Fruit fly (Drosophila melanogaster) whole organism, embryonic: ENCODE results near the gene CG11370.

Experiments used
- Asciz ChIP-seq: fragments of 200-800 bp; sonication (Bioruptor generic); optimal IDR thresholded peaks from 2 replicates; lab custom pipeline; 2017; ENCODE audit warnings: missing biosample characterization, mild to moderate bottlenecking, missing genetic modification characterization, missing genetic modification reagents
- BtbVII ChIP-seq: fragments of 200-800 bp; sonication (Bioruptor generic); optimal IDR thresholded peaks from 3 replicates; lab custom pipeline; 2017; ENCODE audit warnings: missing biosample characterization, mild to moderate bottlenecking, missing genetic modification characterization
- Bteb2 ChIP-seq: fragments of 200-800 bp; sonication (Bioruptor generic); optimal IDR thresholded peaks from 2 replicates; lab custom pipeline; 2016; ENCODE audit warnings: missing biosample characterization, missing genetic modification characterization
- CG10274 ChIP-seq: fragments of 200-800 bp; sonication (Bioruptor generic); optimal IDR thresholded peaks from 3 replicates; lab custom pipeline; 2017; ENCODE audit warnings: missing biosample characterization, mild to moderate bottlenecking, missing genetic modification characterization
- CG10979 ChIP-seq: fragments of 200-800 bp; sonication (Bioruptor generic); optimal IDR thresholded peaks from 2 replicates; lab custom pipeline; 2018; ENCODE audit warnings: missing biosample characterization, mild to moderate bottlenecking, missing genetic modification characterization, moderate library complexity
- CG11696 ChIP-seq: fragments of 200-800 bp; sonication (Bioruptor generic); IDR thresholded peaks from 2 replicates; pipeline ENCODE4 v1.3.6; 2022; ENCODE audit warnings: missing biosample characterization, missing genetic modification characterization
- CG12155 ChIP-seq: fragments of 200-800 bp; sonication (Bioruptor generic); optimal IDR thresholded peaks from 3 replicates; lab custom pipeline; 2016; ENCODE audit warnings: missing biosample characterization, missing genetic modification characterization
- CG12659 ChIP-seq: fragments of 200-800 bp; sonication (Bioruptor generic); optimal IDR thresholded peaks from 3 replicates; lab custom pipeline; 2017; ENCODE audit warnings: mild to moderate bottlenecking, missing biosample characterization, missing genetic modification reagents, missing genetic modification characterization
- CG12744 ChIP-seq: fragments of 200-800 bp; sonication (Bioruptor generic); optimal IDR thresholded peaks from 2 replicates; lab custom pipeline; 2016; ENCODE audit warnings: missing biosample characterization, missing genetic modification characterization
- CG13424 ChIP-seq: fragments of 200-800 bp; sonication (Bioruptor generic); optimal IDR thresholded peaks from 2 replicates; lab custom pipeline; 2019; ENCODE audit warnings: missing biosample characterization, mild to moderate bottlenecking, missing genetic modification characterization, moderate library complexity
- CG14050 ChIP-seq: fragments of 200-800 bp; sonication (Bioruptor generic); IDR thresholded peaks from 3 replicates; pipeline ENCODE4 v1.3.6; 2022; ENCODE audit warnings: missing biosample characterization, missing genetic modification characterization
- CG14667 ChIP-seq: fragments of 200-800 bp; sonication (Bioruptor generic); IDR thresholded peaks from 2 replicates; pipeline ENCODE4 v1.3.6; 2022; ENCODE audit warnings: missing biosample characterization, missing genetic modification characterization
- CG14860 ChIP-seq: fragments of 200-800 bp; sonication (Bioruptor generic); IDR thresholded peaks from 3 replicates; pipeline ENCODE4 v1.3.6; 2022; ENCODE audit warnings: missing biosample characterization, missing genetic modification characterization; ENCODE audit not compliant: partially characterized antibody
- CG17829 ChIP-seq: fragments of 200-800 bp; optimal IDR thresholded peaks from 2 replicates; lab custom pipeline; 2019; ENCODE audit warnings: missing biosample characterization, mild to moderate bottlenecking, missing genetic modification characterization, moderate library complexity
- CG18262 ChIP-seq: fragments of 200-800 bp; optimal IDR thresholded peaks from 3 replicates; lab custom pipeline; 2019; ENCODE audit warnings: missing biosample characterization, mild to moderate bottlenecking, missing genetic modification characterization, moderate library complexity
- CG2875 ChIP-seq: fragments of 200-800 bp; sonication (Bioruptor generic); optimal IDR thresholded peaks from 2 replicates; lab custom pipeline; 2017; ENCODE audit warnings: missing biosample characterization, mild to moderate bottlenecking, missing genetic modification characterization, missing genetic modification reagents
- CG2889 ChIP-seq: fragments of 200-800 bp; sonication (Bioruptor generic); IDR thresholded peaks from 3 replicates; pipeline ENCODE4 v1.3.6; 2022; ENCODE audit warnings: missing biosample characterization, missing genetic modification characterization
- CG30403 ChIP-seq: fragments of 200-800 bp; sonication (Bioruptor generic); optimal IDR thresholded peaks from 3 replicates; lab custom pipeline; 2016; ENCODE audit warnings: missing biosample characterization, missing genetic modification characterization
- CG33213 ChIP-seq: fragments of 200-800 bp; sonication (Bioruptor generic); optimal IDR thresholded peaks from 3 replicates; lab custom pipeline; 2016; ENCODE audit warnings: missing biosample characterization, missing genetic modification characterization
- CG4360 ChIP-seq: fragments of 200-800 bp; sonication (Bioruptor generic); IDR thresholded peaks from 2 replicates; pipeline ENCODE4 v1.3.6; 2022; ENCODE audit warnings: missing biosample characterization, missing genetic modification characterization
- CG6854 ChIP-seq: fragments of 200-800 bp; sonication (Bioruptor generic); optimal IDR thresholded peaks from 3 replicates; lab custom pipeline; 2017; ENCODE audit warnings: missing biosample characterization, mild to moderate bottlenecking, missing genetic modification characterization
- D19A ChIP-seq: fragments of 200-800 bp; optimal IDR thresholded peaks from 3 replicates; lab custom pipeline; 2019; ENCODE audit warnings: missing biosample characterization, mild to moderate bottlenecking, missing genetic modification characterization, moderate library complexity
- Fer1 ChIP-seq: fragments of 200-800 bp; sonication (Bioruptor generic); optimal IDR thresholded peaks from 2 replicates; lab custom pipeline; 2017; ENCODE audit warnings: missing biosample characterization, mild to moderate bottlenecking, missing genetic modification characterization
- HmgZ ChIP-seq: fragments of 200-800 bp; sonication (Bioruptor generic); optimal IDR thresholded peaks from 2 replicates; lab custom pipeline; 2018; ENCODE audit warnings: missing biosample characterization, mild to moderate bottlenecking, missing genetic modification characterization
- Hsf ChIP-seq: fragments of 200-800 bp; sonication (Bioruptor generic); optimal IDR thresholded peaks from 3 replicates; lab custom pipeline; 2016; ENCODE audit warnings: missing biosample characterization, missing genetic modification characterization
- Med ChIP-seq: fragments of 200-800 bp; sonication (Bioruptor generic); peaks from one replicate; lab custom pipeline; 2016; ENCODE audit warnings: missing biosample characterization, missing genetic modification characterization, mild to moderate bottlenecking, inconsistent platforms, moderate library complexity
- Ravus ChIP-seq: fragments of 200-800 bp; sonication (Bioruptor generic); IDR thresholded peaks from 2 replicates; pipeline ENCODE4 v1.3.6; 2022; ENCODE audit warnings: missing biosample characterization, missing genetic modification characterization
- Rfx ChIP-seq: fragments of 200-800 bp; sonication (Bioruptor generic); IDR thresholded peaks from 2 replicates; pipeline ENCODE4 v1.3.6; 2022; ENCODE audit warnings: missing biosample characterization, missing genetic modification characterization
- Rx ChIP-seq: fragments of 200-800 bp; sonication (Bioruptor generic); IDR thresholded peaks from 2 replicates; pipeline ENCODE4 v1.3.6; 2022; ENCODE audit warnings: missing biosample characterization, missing genetic modification characterization
- Sin3A ChIP-seq: fragments of >200 bp; optimal IDR thresholded peaks from 2 replicates; lab custom pipeline; 2018
- Sry-β ChIP-seq: fragments of 200-800 bp; sonication (Bioruptor generic); optimal IDR thresholded peaks from 2 replicates; lab custom pipeline; 2018; ENCODE audit warnings: missing biosample characterization, mild to moderate bottlenecking, missing genetic modification characterization, moderate library complexity
- cad ChIP-seq: fragments of >200 bp; optimal IDR thresholded peaks from 2 replicates; lab custom pipeline; 2017; ENCODE audit warnings: missing biosample characterization, missing genetic modification characterization
- chinmo ChIP-seq: fragments of 200-800 bp; sonication (Bioruptor generic); IDR thresholded peaks from 4 replicates; pipeline ENCODE4 v1.3.6; 2022; ENCODE audit warnings: missing biosample characterization, missing genetic modification characterization; ENCODE audit not compliant: partially characterized antibody
- chn ChIP-seq: fragments of 200-800 bp; sonication (Bioruptor generic); optimal IDR thresholded peaks from 2 replicates; lab custom pipeline; 2016; ENCODE audit warnings: missing biosample characterization, missing genetic modification characterization
- corto ChIP-seq: fragments of 200-800 bp; sonication (Bioruptor generic); optimal IDR thresholded peaks from 2 replicates; lab custom pipeline; 2016; ENCODE audit warnings: missing biosample characterization, mild to moderate bottlenecking, missing genetic modification characterization, moderate library complexity
- danr ChIP-seq: fragments of 200-800 bp; sonication (Bioruptor generic); IDR thresholded peaks from 2 replicates; pipeline ENCODE4 v1.3.6; 2022; ENCODE audit warnings: missing biosample characterization, missing genetic modification characterization
- dpn ChIP-seq, 2 experiments: fragments of 200-800 bp; sonication (Bioruptor generic); optimal IDR thresholded peaks; 3 replicates each; lab custom pipeline; 2016; ENCODE audit warnings: missing biosample characterization in 2 of 2, missing genetic modification characterization in 2 of 2
- emc ChIP-seq: fragments of 200-800 bp; sonication (Bioruptor generic); optimal IDR thresholded peaks from 2 replicates; lab custom pipeline; 2016; ENCODE audit warnings: missing biosample characterization, missing genetic modification characterization
- en ChIP-seq: fragments of 200-800 bp; sonication (Bioruptor generic); optimal IDR thresholded peaks from 2 replicates; lab custom pipeline; 2016; ENCODE audit warnings: missing biosample characterization, missing genetic modification characterization
- fru ChIP-seq: fragments of >200 bp; optimal IDR thresholded peaks from 2 replicates; lab custom pipeline; 2017
- ftz-f1 ChIP-seq: fragments of 200-800 bp; sonication (Bioruptor generic); optimal IDR thresholded peaks from 2 replicates; lab custom pipeline; 2016; ENCODE audit warnings: missing biosample characterization, missing genetic modification characterization
- gcm ChIP-seq: fragments of 200-800 bp; sonication (Bioruptor generic); optimal IDR thresholded peaks from 2 replicates; lab custom pipeline; 2019; ENCODE audit warnings: missing biosample characterization, mild to moderate bottlenecking, missing genetic modification characterization, moderate library complexity
- gsb ChIP-seq: fragments of 200-800 bp; sonication (Bioruptor generic); IDR thresholded peaks from 2 replicates; pipeline ENCODE4 v1.3.6; 2022; ENCODE audit warnings: missing biosample characterization, missing genetic modification characterization
- klu ChIP-seq: fragments of 200-800 bp; sonication (Bioruptor generic); IDR thresholded peaks from 2 replicates; pipeline ENCODE4 v1.3.6; 2022; ENCODE audit warnings: missing biosample characterization, missing genetic modification characterization
- luna ChIP-seq: fragments of 200-800 bp; sonication (Bioruptor generic); optimal IDR thresholded peaks from 2 replicates; lab custom pipeline; 2016; ENCODE audit warnings: missing biosample characterization, missing genetic modification characterization
- nmo ChIP-seq: fragments of 200-800 bp; sonication (Bioruptor generic); optimal IDR thresholded peaks from 2 replicates; lab custom pipeline; 2018; ENCODE audit warnings: missing biosample characterization, mild to moderate bottlenecking, missing genetic modification characterization, moderate library complexity
- so ChIP-seq: fragments of 200-800 bp; sonication (Bioruptor generic); IDR thresholded peaks from 3 replicates; pipeline ENCODE4 v1.3.6; 2022; ENCODE audit warnings: missing biosample characterization, missing genetic modification characterization
- stc ChIP-seq: fragments of 200-800 bp; sonication (Bioruptor generic); IDR thresholded peaks from 2 replicates; pipeline ENCODE4 v1.3.6; 2022; ENCODE audit warnings: missing biosample characterization, missing genetic modification characterization
- trh ChIP-seq: fragments of 200-800 bp; sonication (Bioruptor generic); optimal IDR thresholded peaks from 2 replicates; lab custom pipeline; 2016; ENCODE audit warnings: missing biosample characterization, missing genetic modification characterization
- wor ChIP-seq: fragments of 200-800 bp; sonication (Bioruptor generic); IDR thresholded peaks from 2 replicates; pipeline ENCODE4 v1.3.6; 2022; ENCODE audit warnings: missing biosample characterization, missing genetic modification characterization

The CG11370 gene

DNA sequence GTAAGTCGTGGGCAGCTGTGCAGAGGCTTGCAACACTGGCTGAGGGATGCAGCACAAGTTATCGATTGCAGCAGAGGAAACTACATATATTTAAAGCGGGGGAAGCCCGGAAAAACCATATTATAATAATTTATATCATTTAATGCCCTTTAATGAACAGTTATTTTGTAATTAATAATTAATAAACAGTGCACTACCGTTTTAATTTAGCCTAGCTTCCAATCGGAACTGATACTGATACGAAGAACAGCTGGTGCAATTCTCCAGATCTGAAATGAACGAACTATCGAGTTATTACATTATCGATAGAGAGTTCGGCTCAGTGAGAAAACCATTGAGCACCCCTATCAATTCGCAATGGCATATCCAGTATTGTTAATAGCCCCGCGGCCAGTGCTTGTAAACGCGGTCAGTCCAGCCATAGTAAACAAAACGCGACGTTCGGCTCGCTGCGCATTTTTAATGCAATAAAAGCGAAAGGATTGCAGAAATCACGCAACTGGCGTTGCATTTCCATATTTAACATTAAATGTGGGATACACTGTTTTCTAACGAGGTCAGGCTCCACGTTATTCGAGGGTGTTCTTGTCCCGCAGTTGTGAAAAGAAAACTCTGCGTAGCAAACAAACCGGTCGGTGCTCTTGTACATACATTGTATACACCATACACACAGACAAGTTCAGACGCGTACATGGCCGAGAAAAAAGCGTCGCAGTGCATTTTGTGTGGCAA is 29.6 kb downstream of the CG11370 start, which contains the start of gene CG7369 (continued):
- TF ChIP-seq klu (GFP tag; lab: Robert Waterston, UW), result peak; percentile 64; the same call in 1 of the 2 replicates
- peak; percentile 62 for TF ChIP-seq Rx
- peak; percentile 62 for TF ChIP-seq CG10274 (GFP tag; lab: Kevin White, UChicago)
- peak; percentile 34 for TF ChIP-seq ftz-f1 (GFP tag; lab: Kevin White, UChicago)
- TF ChIP-seq Med (GFP tag; lab: Kevin White, UChicago), result peak; percentile 95
- peak; percentile 83 to 88 for TF ChIP-seq dpn (GFP tag; optimal IDR thresholded peaks at IDR 0.05; lab: Kevin White, UChicago)
- peak; percentile 80 for TF ChIP-seq Fer1 (GFP tag; lab: Kevin White, UChicago)
- TF ChIP-seq CG13424, result peak; percentile 81
- TF ChIP-seq Bteb2 (GFP tag; lab: Kevin White, UChicago), result peak; percentile 73
- peak; percentile 81 for TF ChIP-seq BtbVII (GFP tag; lab: Kevin White, UChicago)
- peak; percentile 52; the same call in 2 of the 3 replicates for TF ChIP-seq CG14050 (GFP tag; lab: Robert Waterston, UW)
- TF ChIP-seq corto, result peak; percentile 92
- TF ChIP-seq CG6854 (GFP tag; lab: Kevin White, UChicago), result peak; percentile 24
- TF ChIP-seq Sry-β, result peak; percentile 81
- TF ChIP-seq luna, result peak; percentile 46
- TF ChIP-seq CG33213, result peak; percentile 75
- TF ChIP-seq CG12744 (GFP tag; lab: Kevin White, UChicago), result peak; percentile 26
- no peak; the same call in 1 of the 2 replicates for TF ChIP-seq Ravus (GFP tag; lab: Robert Waterston, UW)
- peak; percentile 63 for TF ChIP-seq wor
- peak; percentile 24; the same call in 1 of the 2 replicates for TF ChIP-seq danr
- TF ChIP-seq so (GFP tag; lab: Robert Waterston, UW), result peak; percentile 54; the same call in 1 of the 3 replicates
- peak; percentile 81 for TF ChIP-seq chn (GFP tag; lab: Kevin White, UChicago)
- TF ChIP-seq HmgZ (tag; lab: Kevin White, UChicago), result peak; percentile 88
- peak; percentile 81 for TF ChIP-seq CG17829
- peak; percentile 71; the same call in 2 of the 3 replicates for TF ChIP-seq CG14860 (GFP tag; lab: Robert Waterston, UW)
- TF ChIP-seq Asciz (GFP tag; lab: Kevin White, UChicago), result peak; percentile 5
- TF ChIP-seq gcm (GFP tag; lab: Kevin White, UChicago), result peak; percentile 55
- TF ChIP-seq Sin3A (lab: Kevin White, UChicago), result peak; percentile 97
- TF ChIP-seq Hsf, result peak; percentile 89
- peak; percentile 65; the same call in 1 of the 2 replicates for TF ChIP-seq CG14667 (GFP tag; lab: Robert Waterston, UW)
- peak; percentile 89 for TF ChIP-seq nmo (GFP tag; lab: Kevin White, UChicago)
- TF ChIP-seq CG12155 (GFP tag; lab: Kevin White, UChicago), result peak; percentile 90
- peak; percentile 57 for TF ChIP-seq D19A (tag; lab: Kevin White, UChicago)
- no peak for TF ChIP-seq cad
- peak; percentile 96 for TF ChIP-seq CG30403 (GFP tag; lab: Kevin White, UChicago)
- peak; percentile 95 for TF ChIP-seq CG12659 (GFP tag; lab: Kevin White, UChicago)
- TF ChIP-seq CG11696 (GFP tag; lab: Robert Waterston, UW), result 0 out of 2 replicates have a peak, but pooled peaks have one; percentile 45
- peak; percentile 64 for TF ChIP-seq gsb
- TF ChIP-seq Rfx (GFP tag; lab: Robert Waterston, UW), result peak; percentile 89
- peak; percentile 14 for TF ChIP-seq emc
- peak; percentile 81 for TF ChIP-seq CG18262 (tag; lab: Kevin White, UChicago)
- no peak for TF ChIP-seq fru
- peak; percentile 69 for TF ChIP-seq CG2875 (GFP tag; lab: Kevin White, UChicago)
- TF ChIP-seq chinmo (GFP tag; lab: Robert Waterston, UW), result peak; percentile 53; the same call in 1 of the 4 replicates
- no peak for TF ChIP-seq en (GFP tag; lab: Kevin White, UChicago)
- peak; percentile 66 for TF ChIP-seq CG10979 (tag; lab: Kevin White, UChicago)
- no peak for TF ChIP-seq CG4360 (GFP tag; lab: Robert Waterston, UW)
- no peak; the same call in 1 of the 2 replicates for TF ChIP-seq stc (GFP tag; lab: Robert Waterston, UW)
- peak; percentile 70; the same call in 1 of the 3 replicates for TF ChIP-seq CG2889
- peak; percentile 67 for TF ChIP-seq trh (GFP tag; lab: Kevin White, UChicago)
